Fruit fly (Drosophila melanogaster) whole organism, prepupa: Measurements from ENCODE around the gene Bace.

ENCODE experiments used
- Sox15 ChIP-seq: fragments of 200-800 bp; sonication (Bioruptor generic); optimal IDR thresholded peaks from 3 replicates; lab custom pipeline; 2016; ENCODE audit warnings: missing biosample characterization, missing genetic modification characterization
- vri ChIP-seq: fragments of 200-800 bp; sonication (Bioruptor generic); optimal IDR thresholded peaks from 3 replicates; lab custom pipeline; 2016; ENCODE audit warnings: missing biosample characterization, mild to moderate bottlenecking, missing genetic modification characterization

DNA sequence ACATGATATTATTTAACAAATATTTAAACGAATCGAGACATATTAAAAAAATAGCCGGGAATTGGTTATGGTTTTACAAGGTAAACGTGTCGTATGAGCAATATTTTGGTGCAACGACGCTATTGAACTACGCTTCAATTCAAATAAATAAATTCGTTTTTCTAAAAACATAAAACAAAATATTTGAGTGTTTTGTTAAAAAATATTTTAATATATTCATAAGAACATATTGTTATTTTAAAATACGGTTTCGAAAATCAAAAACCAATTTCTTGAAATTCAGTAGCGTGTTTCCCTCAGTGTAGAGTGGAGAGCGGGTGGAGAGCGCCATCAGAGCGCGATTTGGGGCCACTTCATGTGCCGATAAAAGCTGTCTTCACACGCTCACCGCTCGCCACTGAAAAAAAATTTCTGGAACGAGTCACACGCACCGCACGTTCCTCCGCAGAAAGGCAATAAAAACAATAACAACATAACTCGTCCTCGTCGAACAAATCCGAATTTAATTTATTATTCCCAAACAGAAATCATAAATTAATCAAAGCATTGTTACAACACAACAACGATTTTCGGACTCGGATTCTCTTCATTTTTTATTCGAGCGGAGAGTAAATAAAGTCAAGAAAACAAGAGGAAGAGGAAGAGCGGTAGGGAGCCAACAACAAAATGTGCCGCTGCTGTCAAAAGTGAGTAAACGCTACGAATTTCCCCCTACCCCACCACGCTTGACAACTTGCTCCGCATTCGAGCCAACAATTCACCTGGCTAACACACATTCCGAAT is 39.5 kb upstream of the Bace start:
- TF ChIP-seq vri, result peak; percentile 71
- TF ChIP-seq Sox15 (GFP tag; lab: Kevin White, UChicago), result peak; percentile 90
